Fruit fly (Drosophila melanogaster): Measurements from ENCODE around the gene CG15456.

The CG15456 gene

dm6 chrX:20447865-20448584, 21.2 kb upstream of the CG15456 start (continued):
- TF ChIP-seq nerfin-2 (GFP tag; IDR thresholded peaks at IDR 0.05; ENCODE audit: partially characterized antibody) = no peak
- TF ChIP-seq CG11723 (GFP tag; optimal IDR thresholded peaks at IDR 0.05) = no peak
- TF ChIP-seq dati (GFP tag; IDR thresholded peaks at IDR 0.05) = no peak
- peak; percentile 42 for TF ChIP-seq sens (GFP tag)
- peak; percentile 3 for TF ChIP-seq CG17359 (tag; optimal IDR thresholded peaks at IDR 0.05)
- TF ChIP-seq gem (tag; optimal IDR thresholded peaks at IDR 0.05) = peak; percentile 37
- no peak for TF ChIP-seq CG18476 (GFP tag; optimal IDR thresholded peaks at IDR 0.05)
- TF ChIP-seq nerfin-1 (tag; optimal IDR thresholded peaks at IDR 0.05) = no peak
- TF ChIP-seq MBD-R2 (GFP tag; IDR thresholded peaks at IDR 0.05) = no peak
- TF ChIP-seq CG2116 (GFP tag; optimal IDR thresholded peaks at IDR 0.05) = no peak
- TF ChIP-seq sima (GFP tag; optimal IDR thresholded peaks at IDR 0.05) = no peak
- TF ChIP-seq MESR4 (GFP tag; optimal IDR thresholded peaks at IDR 0.05) = no peak
- TF ChIP-seq CG10979 (tag; optimal IDR thresholded peaks at IDR 0.05) = no peak
- TF ChIP-seq CG6813 (GFP tag; optimal IDR thresholded peaks at IDR 0.05) = no peak
- no peak for TF ChIP-seq pzg (GFP tag; optimal IDR thresholded peaks at IDR 0.05)
- no peak for TF ChIP-seq CG7372 (GFP tag; IDR thresholded peaks at IDR 0.05)
- TF ChIP-seq CG17568 (GFP tag; optimal IDR thresholded peaks at IDR 0.05) = no peak
- TF ChIP-seq CG14441 (GFP tag; IDR thresholded peaks at IDR 0.05) = peak; percentile 16; the same call in 1 of the 2 replicates
- no peak for TF ChIP-seq lab (GFP tag; optimal IDR thresholded peaks at IDR 0.05)
- TF ChIP-seq Fer1 (GFP tag; optimal IDR thresholded peaks at IDR 0.05) = no peak
- no peak for TF ChIP-seq odd (GFP tag; optimal IDR thresholded peaks at IDR 0.05)
- no peak for TF ChIP-seq Awh (GFP tag; IDR thresholded peaks at IDR 0.05)
- TF ChIP-seq H15 (GFP tag; IDR thresholded peaks at IDR 0.05) = no peak
- TF ChIP-seq lilli (GFP tag; optimal IDR thresholded peaks at IDR 0.05) = peak; percentile 16
- no peak for TF ChIP-seq da (GFP tag; optimal IDR thresholded peaks at IDR 0.05)
- 0 out of 3 replicates have a peak, but pooled peaks have one; percentile 33 for TF ChIP-seq CG17361 (GFP tag; IDR thresholded peaks at IDR 0.05)
- no peak for TF ChIP-seq amos (GFP tag; IDR thresholded peaks at IDR 0.05; ENCODE audit: partially characterized antibody)
- TF ChIP-seq CG7357 (GFP tag; IDR thresholded peaks at IDR 0.05) = no peak
- TF ChIP-seq CG3838 (GFP tag; optimal IDR thresholded peaks at IDR 0.05) = no peak
- no peak for TF ChIP-seq ranshi (GFP tag; IDR thresholded peaks at IDR 0.05)
- TF ChIP-seq sna (GFP tag; IDR thresholded peaks at IDR 0.05; ENCODE audit: partially characterized antibody) = no peak
- TF ChIP-seq HLH4C (GFP tag; IDR thresholded peaks at IDR 0.05; ENCODE audit: partially characterized antibody) = no peak
- no peak for TF ChIP-seq sug (tag; optimal IDR thresholded peaks at IDR 0.05)
- TF ChIP-seq CG8089 (GFP tag; optimal IDR thresholded peaks at IDR 0.05) = no peak
- TF ChIP-seq Myb (GFP tag; optimal IDR thresholded peaks at IDR 0.05) = no peak
- no peak for TF ChIP-seq bigmax (GFP tag; optimal IDR thresholded peaks at IDR 0.05)
- TF ChIP-seq BEAF-32 (GFP tag; optimal IDR thresholded peaks at IDR 0.05) = no peak
- TF ChIP-seq tx (GFP tag; optimal IDR thresholded peaks at IDR 0.05) = no peak
- no peak for TF ChIP-seq Mes4 (GFP tag; optimal IDR thresholded peaks at IDR 0.05)
- no peak for TF ChIP-seq NK7.1 (GFP tag; optimal IDR thresholded peaks at IDR 0.05)
- no peak for TF ChIP-seq zf30C (GFP tag; optimal IDR thresholded peaks at IDR 0.05)
- no peak for TF ChIP-seq HLHmδ (GFP tag; optimal IDR thresholded peaks at IDR 0.05)
- no peak for TF ChIP-seq z (GFP tag; IDR thresholded peaks at IDR 0.05)
- no peak for TF ChIP-seq her (GFP tag; optimal IDR thresholded peaks at IDR 0.05)
- TF ChIP-seq Atf6 (GFP tag; IDR thresholded peaks at IDR 0.05) = no peak

All from whole organism, embryonic.